Worm (Caenorhabditis elegans) whole organism, L4/young adult: ENCODE data around the gene F28C6.5.

Experiments
- W03F9.2 ChIP-seq: fragments of 150-350 bp; optimal IDR thresholded peaks from 2 replicates; lab custom pipeline; 2014; ENCODE audit warnings: missing biosample characterization, missing genetic modification characterization
- dao-5 ChIP-seq: sonication (generic microtip); optimal IDR thresholded peaks from 2 replicates; lab custom pipeline; 2016; ENCODE audit warnings: missing genotype, missing genetic modification characterization, moderate library complexity, missing compliant biosample characterization
- him-1 ChIP-seq: sonication (generic microtip); optimal IDR thresholded peaks from 2 replicates; lab custom pipeline; 2016; ENCODE audit warnings: missing genotype, missing genetic modification reagents, missing genetic modification characterization, missing compliant biosample characterization

DNA sequence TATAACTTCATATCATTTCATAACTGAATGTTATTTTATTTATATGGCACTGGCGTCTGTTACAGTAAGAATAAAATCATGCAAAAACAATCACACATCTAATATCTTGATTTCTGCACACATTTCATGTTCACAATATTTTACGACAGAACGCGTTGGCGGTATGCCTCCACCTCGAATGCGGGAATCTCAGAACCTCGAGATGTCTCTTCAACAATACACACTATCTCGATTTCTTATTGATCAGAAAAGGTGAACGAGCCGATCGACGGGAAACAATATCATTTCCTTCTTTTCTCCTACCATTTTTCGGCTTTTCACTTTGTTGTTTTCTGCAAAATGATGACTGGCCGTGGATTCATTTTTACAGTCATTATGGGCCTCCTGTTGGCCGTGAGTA is 8.3 kb downstream of the F28C6.5 start, which contains the start of gene F28C6.10:
- TF ChIP-seq him-1 (tag; lab: Kevin White, UChicago) (no peak), dao-5 (tag; lab: Kevin White, UChicago) (no peak), W03F9.2 (tag; lab: Kevin White, UChicago) (no peak)
